Worm (Caenorhabditis elegans): ENCODE measurements around the gene rap-3.

- TF ChIP-seq ztf-11 (tag; optimal IDR thresholded peaks at IDR 0.05) (no peak), skn-1 (tag; optimal IDR thresholded peaks at IDR 0.05) (no peak), F37D6.2 (tag; optimal IDR thresholded peaks at IDR 0.05) (no peak), lin-15B (tag; optimal IDR thresholded peaks at IDR 0.05) (no peak), nhr-102 (tag; optimal IDR thresholded peaks at IDR 0.05) (no peak), egl-43 (GFP tag; IDR thresholded peaks at IDR 0.05) (no peak), hlh-30 (tag; optimal IDR thresholded peaks at IDR 0.05; ENCODE audit: insufficient read depth) (no peak), dpl-1 (GFP tag; optimal IDR thresholded peaks at IDR 0.05) (no peak)
Measured at ce11 chrIV:11178495-11178894, 1.4 kb downstream of the rap-3 start, which contains the start of gene C08F8.9.
